Worm (Caenorhabditis elegans): ENCODE data around the gene srh-142.

Gene srh-142

ce11 chrV:16460866-16461265, at the start of gene srh-142:
srh-142 (minus strand) TSS chrV:16460966.
- no peak for TF ChIP-seq lin-32 (GFP tag; optimal IDR thresholded peaks at IDR 0.05)
- TF ChIP-seq M03D4.4 (tag; optimal IDR thresholded peaks at IDR 0.05), result no peak
- no peak for TF ChIP-seq ham-2 (GFP tag; optimal IDR thresholded peaks at IDR 0.05)
- TF ChIP-seq drap-1 (GFP tag; optimal IDR thresholded peaks at IDR 0.05), result no peak
- TF ChIP-seq ceh-83 (GFP tag; optimal IDR thresholded peaks at IDR 0.05), result no peak
- no peak for TF ChIP-seq lsy-2 (tag; optimal IDR thresholded peaks at IDR 0.05)
- no peak for TF ChIP-seq hlh-1 (tag; optimal IDR thresholded peaks at IDR 0.05)
- TF ChIP-seq sptf-1 (tag; optimal IDR thresholded peaks at IDR 0.05), result no peak
- TF ChIP-seq nhr-12 (tag; optimal IDR thresholded peaks at IDR 0.05), result no peak
- TF ChIP-seq elt-3 (tag; optimal IDR thresholded peaks at IDR 0.05), result no peak
- no peak for TF ChIP-seq pha-4 (tag; optimal IDR thresholded peaks at IDR 0.05)
- no peak for TF ChIP-seq sem-2 (GFP tag; optimal IDR thresholded peaks at IDR 0.05)
- no peak for TF ChIP-seq zip-8 (tag; optimal IDR thresholded peaks at IDR 0.05)
- TF ChIP-seq nhr-28 (tag; optimal IDR thresholded peaks at IDR 0.05), result no peak
- no peak for TF ChIP-seq bed-3 (GFP tag; optimal IDR thresholded peaks at IDR 0.05)
- no peak for TF ChIP-seq ceh-39 (tag; optimal IDR thresholded peaks at IDR 0.05)
- no peak for TF ChIP-seq ztf-11 (tag; optimal IDR thresholded peaks at IDR 0.05)
- no peak for TF ChIP-seq cnd-1 (tag; optimal IDR thresholded peaks at IDR 0.05)

- TF ChIP-seq M03D4.4 (tag; optimal IDR thresholded peaks at IDR 0.05) (no peak), blmp-1 (tag; optimal IDR thresholded peaks at IDR 0.05) (no peak), unc-62 (GFP tag; optimal IDR thresholded peaks at IDR 0.05) (no peak), ham-2 (GFP tag; optimal IDR thresholded peaks at IDR 0.05) (no peak), nhr-2 (tag; optimal IDR thresholded peaks at IDR 0.05) (no peak), tbx-8 (GFP tag; optimal IDR thresholded peaks at IDR 0.05) (no peak), drap-1 (GFP tag; optimal IDR thresholded peaks at IDR 0.05) (no peak), lin-13 (tag; optimal IDR thresholded peaks at IDR 0.05) (no peak), cnd-1 (tag; optimal IDR thresholded peaks at IDR 0.05) (no peak), unc-120 (tag; optimal IDR thresholded peaks at IDR 0.05; ENCODE audit: poor library complexity, severe bottlenecking) (no peak), zip-8 (tag; optimal IDR thresholded peaks at IDR 0.05) (no peak)
These were observed 47.9 kb upstream of the srh-142 start, which contains the start of gene srr-3 for ce11 chrV:16508667-16509066. srr-3 (minus strand) TSS chrV:16508767.

- no peak for TF ChIP-seq lin-13 (tag; optimal IDR thresholded peaks at IDR 0.05)
These were observed 45.9 kb upstream of the srh-142 start for ce11 chrV:16506650-16507049.

- TF ChIP-seq mab-5 (tag; optimal IDR thresholded peaks at IDR 0.05) (no peak), tbx-8 (GFP tag; optimal IDR thresholded peaks at IDR 0.05) (no peak), nhr-28 (tag; optimal IDR thresholded peaks at IDR 0.05) (no peak), ces-1 (GFP tag; optimal IDR thresholded peaks at IDR 0.05) (no peak), nhr-12 (tag; optimal IDR thresholded peaks at IDR 0.05) (no peak), bed-3 (GFP tag; optimal IDR thresholded peaks at IDR 0.05) (no peak), hlh-1 (tag; optimal IDR thresholded peaks at IDR 0.05) (no peak), nhr-2 (tag; optimal IDR thresholded peaks at IDR 0.05) (no peak), ham-2 (GFP tag; optimal IDR thresholded peaks at IDR 0.05) (no peak), ztf-11 (tag; optimal IDR thresholded peaks at IDR 0.05) (no peak), elt-3 (tag; optimal IDR thresholded peaks at IDR 0.05) (no peak)
These were observed 45.1 kb upstream of the srh-142 start, which contains the start of gene nhr-54 for ce11 chrV:16505828-16506227. nhr-54 (minus strand) TSS chrV:16505928.

- TF ChIP-seq zip-8 (tag; optimal IDR thresholded peaks at IDR 0.05) (no peak), blmp-1 (tag; optimal IDR thresholded peaks at IDR 0.05) (no peak), mls-2 (tag; optimal IDR thresholded peaks at IDR 0.05) (no peak), sem-2 (GFP tag; optimal IDR thresholded peaks at IDR 0.05) (no peak), nhr-12 (tag; optimal IDR thresholded peaks at IDR 0.05) (no peak), elt-1 (tag; optimal IDR thresholded peaks at IDR 0.05; ENCODE audit: borderline replicate concordance, insufficient read depth) (no peak)
These were observed 42.4 kb upstream of the srh-142 start, which contains the start of gene F36D3.14 for ce11 chrV:16503164-16503563. F36D3.14 (minus strand) TSS chrV:16503264.

- TF ChIP-seq lin-32 (GFP tag; optimal IDR thresholded peaks at IDR 0.05) (no peak), pha-4 (tag; optimal IDR thresholded peaks at IDR 0.05) (peak; percentile 34), drap-1 (GFP tag; optimal IDR thresholded peaks at IDR 0.05) (no peak), elt-3 (tag; optimal IDR thresholded peaks at IDR 0.05) (no peak), hlh-1 (tag; optimal IDR thresholded peaks at IDR 0.05) (peak; percentile 50), bed-3 (GFP tag; optimal IDR thresholded peaks at IDR 0.05) (no peak), snpc-4 (tag; optimal IDR thresholded peaks at IDR 0.05) (no peak), mep-1 (tag; optimal IDR thresholded peaks at IDR 0.05) (peak; percentile 44), ces-1 (GFP tag; optimal IDR thresholded peaks at IDR 0.05) (peak; percentile 20), lsy-2 (tag; optimal IDR thresholded peaks at IDR 0.05) (peak; percentile 45), elt-1 (tag; optimal IDR thresholded peaks at IDR 0.05; ENCODE audit: borderline replicate concordance, insufficient read depth) (no peak)
These were observed 38.2 kb upstream of the srh-142 start, which contains the start of gene F36D3.1 for ce11 chrV:16499006-16499405. F36D3.1 (plus strand) TSS chrV:16499352.

Measured in whole organism, mixed stage, embryonic.